Worm (Caenorhabditis elegans) whole organism, mixed stage, embryonic: ENCODE results near the gene vha-18.

Experiments
- M03D4.4 ChIP-seq: sonication (generic microtip); optimal IDR thresholded peaks from 2 replicates; lab custom pipeline; 2017; ENCODE audit warnings: mild to moderate bottlenecking, missing genetic modification characterization, missing compliant biosample characterization
- bed-3 ChIP-seq: fragments of 200-800 bp; sonication (Bioruptor generic); optimal IDR thresholded peaks from 3 replicates; lab custom pipeline; 2018; ENCODE audit warnings: mild to moderate bottlenecking, missing genetic modification characterization, moderate library complexity, missing compliant biosample characterization
- blmp-1 ChIP-seq: fragments of 150-350 bp; optimal IDR thresholded peaks from 2 replicates; lab custom pipeline; 2014; ENCODE audit warnings: missing biosample characterization, missing genetic modification characterization
- ceh-43 ChIP-seq: fragments of 200-800 bp; sonication (Bioruptor generic); optimal IDR thresholded peaks from 2 replicates; lab custom pipeline; 2018; ENCODE audit warnings: mild to moderate bottlenecking, missing genetic modification characterization, moderate library complexity, missing compliant biosample characterization
- ceh-83 ChIP-seq: fragments of 200-800 bp; sonication (Bioruptor generic); optimal IDR thresholded peaks from 2 replicates; lab custom pipeline; 2018; ENCODE audit warnings: mild to moderate bottlenecking, missing genetic modification characterization, missing compliant biosample characterization
- ces-1 ChIP-seq: fragments of 150-350 bp; optimal IDR thresholded peaks from 2 replicates; lab custom pipeline; 2014; ENCODE audit warnings: missing biosample characterization, missing genetic modification reagents, missing genetic modification characterization
- cnd-1 ChIP-seq: fragments of 200-800 bp; sonication (Bioruptor generic); optimal IDR thresholded peaks from 2 replicates; lab custom pipeline; 2018; ENCODE audit warnings: mild to moderate bottlenecking, missing genetic modification characterization, missing compliant biosample characterization
- flh-1 ChIP-seq: fragments of 200-800 bp; sonication (Bioruptor generic); optimal IDR thresholded peaks from 2 replicates; lab custom pipeline; 2018; ENCODE audit warnings: mild to moderate bottlenecking, missing genetic modification characterization, moderate library complexity, missing compliant biosample characterization
- hlh-1 ChIP-seq: fragments of 150-350 bp; optimal IDR thresholded peaks from 2 replicates; lab custom pipeline; 2014; ENCODE audit warnings: missing biosample characterization, missing genetic modification reagents, missing genetic modification characterization
- lin-13 ChIP-seq: fragments of 150-350 bp; optimal IDR thresholded peaks from 2 replicates; lab custom pipeline; 2014; ENCODE audit warnings: missing biosample characterization, missing genetic modification characterization
- lin-32 ChIP-seq: fragments of 200-800 bp; sonication (Bioruptor generic); optimal IDR thresholded peaks from 2 replicates; lab custom pipeline; 2018; ENCODE audit warnings: mild to moderate bottlenecking, missing genetic modification characterization, missing compliant biosample characterization
- lsy-2 ChIP-seq: fragments of 150-350 bp; optimal IDR thresholded peaks from 2 replicates; lab custom pipeline; 2014; ENCODE audit warnings: missing biosample characterization, missing genetic modification characterization
- mab-5 ChIP-seq: fragments of 150-350 bp; optimal IDR thresholded peaks from 2 replicates; lab custom pipeline; 2014; ENCODE audit warnings: missing biosample characterization, missing genetic modification characterization
- mep-1 ChIP-seq: fragments of 150-350 bp; optimal IDR thresholded peaks from 2 replicates; lab custom pipeline; 2017; ENCODE audit warnings: missing biosample characterization, missing genetic modification reagents, missing genetic modification characterization, inconsistent platforms
- nhr-12 ChIP-seq: fragments of 150-350 bp; optimal IDR thresholded peaks from 2 replicates; lab custom pipeline; 2014; ENCODE audit warnings: missing biosample characterization, missing genetic modification characterization
- nhr-237 ChIP-seq: fragments of 150-350 bp; optimal IDR thresholded peaks from 2 replicates; lab custom pipeline; 2014; ENCODE audit warnings: missing biosample characterization, missing genetic modification characterization
- nhr-28 ChIP-seq: fragments of 150-350 bp; optimal IDR thresholded peaks from 2 replicates; lab custom pipeline; 2014; ENCODE audit warnings: missing biosample characterization, missing genetic modification characterization
- pha-4 ChIP-seq: fragments of 150-350 bp; optimal IDR thresholded peaks from 2 replicates; lab custom pipeline; 2018; ENCODE audit warnings: missing biosample characterization, missing genetic modification reagents, missing genetic modification characterization
- sem-2 ChIP-seq: fragments of 200-800 bp; sonication (Bioruptor generic); optimal IDR thresholded peaks from 2 replicates; lab custom pipeline; 2018; ENCODE audit warnings: mild to moderate bottlenecking, missing genetic modification characterization, missing compliant biosample characterization
- snpc-4 ChIP-seq: fragments of 150-350 bp; optimal IDR thresholded peaks from 2 replicates; lab custom pipeline; 2014; ENCODE audit warnings: missing biosample characterization, missing genetic modification characterization
- sptf-1 ChIP-seq: sonication (generic microtip); optimal IDR thresholded peaks from 2 replicates; lab custom pipeline; 2017; ENCODE audit warnings: mild to moderate bottlenecking, missing genetic modification characterization, moderate library complexity, missing compliant biosample characterization
- tbx-8 ChIP-seq: fragments of 200-800 bp; sonication (Bioruptor generic); optimal IDR thresholded peaks from 2 replicates; lab custom pipeline; 2018; ENCODE audit warnings: mild to moderate bottlenecking, missing genetic modification characterization, moderate library complexity, missing compliant biosample characterization
- unc-120 ChIP-seq: sonication (generic microtip); optimal IDR thresholded peaks from 2 replicates; lab custom pipeline; 2017; ENCODE audit warnings: missing genetic modification characterization, missing compliant biosample characterization; ENCODE audit not compliant: poor library complexity, severe bottlenecking
- unc-62 ChIP-seq: fragments of 150-350 bp; optimal IDR thresholded peaks from 2 replicates; lab custom pipeline; 2014; ENCODE audit warnings: missing biosample characterization, missing genetic modification reagents, missing genetic modification characterization
- zip-8 ChIP-seq: fragments of 150-350 bp; optimal IDR thresholded peaks from 2 replicates; lab custom pipeline; 2014; ENCODE audit warnings: missing biosample characterization, missing genetic modification characterization

The vha-18 gene

DNA sequence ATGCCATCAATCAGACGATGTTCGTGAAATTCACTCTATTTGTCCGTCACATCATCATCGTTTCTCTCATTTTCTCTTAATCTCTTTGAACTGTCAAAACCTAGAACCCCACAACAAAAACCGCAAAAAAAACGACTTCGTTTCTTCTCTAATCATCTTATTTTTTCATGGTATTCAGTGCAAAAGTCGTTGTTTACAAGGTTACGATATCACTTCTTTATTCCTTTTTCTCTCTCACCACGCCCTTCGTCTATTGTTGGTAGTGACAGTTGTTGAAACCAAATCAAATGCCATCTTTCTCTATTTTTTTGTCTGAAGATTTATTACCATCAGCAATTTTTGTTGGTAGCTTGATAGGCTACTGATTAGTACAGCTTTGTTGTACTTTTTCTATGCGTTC lies 36.0 kb upstream of the vha-18 start:
- TF ChIP-seq lin-32 (GFP tag; lab: Kevin White, UChicago) (no peak), bed-3 (GFP tag; lab: Kevin White, UChicago) (no peak), snpc-4 (tag; lab: Kevin White, UChicago) (no peak), flh-1 (GFP tag; lab: Kevin White, UChicago) (no peak), mep-1 (tag; lab: Kevin White, UChicago) (no peak), sem-2 (GFP tag; lab: Kevin White, UChicago) (no peak), sptf-1 (no peak), unc-62 (no peak), ceh-43 (GFP tag; lab: Kevin White, UChicago) (no peak), tbx-8 (no peak), ceh-83 (GFP tag; lab: Kevin White, UChicago) (no peak), pha-4 (no peak), lin-13 (no peak), blmp-1 (tag; lab: Kevin White, UChicago) (no peak), zip-8 (no peak), lsy-2 (tag; lab: Kevin White, UChicago) (no peak), nhr-12 (tag; lab: Kevin White, UChicago) (no peak), M03D4.4 (tag; lab: Kevin White, UChicago) (no peak), ces-1 (GFP tag; lab: Kevin White, UChicago) (no peak)

DNA sequence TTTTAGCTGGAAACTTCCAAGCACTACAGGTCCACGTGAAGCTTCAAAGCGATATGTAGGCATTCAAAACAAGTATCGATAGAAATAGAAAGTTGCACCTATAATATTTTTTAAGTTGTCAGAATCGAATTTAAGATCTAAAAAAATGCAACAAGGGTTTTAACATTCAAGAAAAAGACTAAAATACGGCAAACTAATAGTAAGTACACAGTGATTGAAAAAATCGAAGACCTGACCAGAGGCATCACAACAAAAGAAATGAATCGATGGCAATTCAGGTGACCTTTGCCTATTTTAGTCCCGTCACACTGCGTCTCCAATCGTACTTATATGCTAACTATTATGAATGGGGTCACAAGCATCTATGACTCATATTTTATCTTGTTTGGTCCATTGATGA lies 34.6 kb upstream of the vha-18 start, which contains the start of gene T23B12.5:
T23B12.5 (minus strand) TSS at position 101 of the 400 bp plus-strand sequence.
- TF ChIP-seq sptf-1 (no peak), flh-1 (GFP tag; lab: Kevin White, UChicago) (no peak), tbx-8 (no peak), mab-5 (tag; lab: Kevin White, UChicago) (no peak)

DNA sequence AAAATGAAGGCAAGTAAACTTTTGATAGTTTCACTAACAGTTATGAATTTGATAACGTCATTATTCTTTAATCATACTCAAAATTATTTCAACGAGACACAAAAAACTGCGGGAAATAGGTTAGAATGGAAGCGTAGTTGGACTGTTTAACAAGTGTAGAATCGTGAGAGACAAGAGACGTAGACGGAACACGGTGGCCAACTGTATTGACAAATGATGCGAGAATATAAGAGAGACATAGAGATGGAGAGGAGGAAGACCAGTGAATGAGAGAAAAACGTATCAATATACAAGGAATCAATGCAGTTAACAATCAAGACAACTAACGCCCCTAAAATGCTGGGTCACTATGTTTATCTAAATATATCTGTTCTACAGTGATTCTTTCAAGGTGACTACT lies 32.4 kb upstream of the vha-18 start:
- TF ChIP-seq pha-4 = peak; percentile 91
- TF ChIP-seq blmp-1 (tag; lab: Kevin White, UChicago) = no peak
- TF ChIP-seq hlh-1 (tag; lab: Kevin White, UChicago) = peak; percentile 19

DNA sequence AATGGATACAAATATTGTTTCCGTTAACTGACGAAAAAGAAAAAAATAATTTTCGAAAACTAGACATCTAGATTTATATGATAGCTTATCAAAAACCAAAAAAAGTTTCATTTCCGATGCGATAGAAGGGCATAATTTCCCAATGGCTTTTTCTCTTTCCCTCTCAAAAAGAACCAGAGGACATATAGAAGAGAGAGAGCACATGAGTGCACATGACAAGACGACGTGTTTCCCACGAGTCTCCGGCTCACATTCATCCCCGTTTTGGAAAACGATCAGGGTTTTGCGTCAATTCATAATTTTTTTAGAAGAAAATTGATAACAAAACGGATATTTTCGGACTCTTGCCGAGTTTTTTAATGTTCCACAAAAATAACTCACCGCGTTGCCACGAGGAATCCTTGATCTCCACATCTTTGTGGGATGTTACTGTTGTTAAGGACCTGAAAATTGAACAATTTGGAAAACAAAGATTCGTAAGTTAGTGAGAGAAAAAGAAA lies 31.1 kb upstream of the vha-18 start, which contains the start of gene lmd-3:
lmd-3 (minus strand) TSS at position 450 of the 500 bp plus-strand sequence.
- no peak for TF ChIP-seq hlh-1 (tag; lab: Kevin White, UChicago)
- no peak for TF ChIP-seq mep-1 (tag; lab: Kevin White, UChicago)
- no peak for TF ChIP-seq nhr-12 (tag; lab: Kevin White, UChicago)
- no peak for TF ChIP-seq unc-120 (tag; lab: Kevin White, UChicago)

DNA sequence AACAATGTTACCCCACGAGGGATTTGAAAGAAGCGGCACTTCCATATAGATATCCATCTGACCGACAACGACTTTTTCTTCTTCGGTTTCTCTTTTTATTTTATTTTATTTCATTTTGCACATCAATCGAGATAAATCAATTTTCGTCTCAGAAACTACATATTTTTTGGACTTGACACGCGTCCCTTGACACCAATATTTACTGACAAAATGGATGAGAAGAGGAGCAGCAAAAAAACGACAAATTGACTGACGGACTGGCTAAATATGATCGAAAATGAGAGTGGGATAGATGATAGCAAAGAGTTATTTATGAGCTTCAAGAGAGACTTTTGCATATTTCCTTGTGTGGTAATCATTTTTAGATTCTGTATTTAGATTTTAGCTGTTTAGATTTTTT lies 24.1 kb upstream of the vha-18 start:
- TF ChIP-seq ces-1 (GFP tag; lab: Kevin White, UChicago) (peak; percentile 19), nhr-12 (tag; lab: Kevin White, UChicago) (no peak)
- TF ChIP-seq, all 35 proteins: peak for 1

DNA sequence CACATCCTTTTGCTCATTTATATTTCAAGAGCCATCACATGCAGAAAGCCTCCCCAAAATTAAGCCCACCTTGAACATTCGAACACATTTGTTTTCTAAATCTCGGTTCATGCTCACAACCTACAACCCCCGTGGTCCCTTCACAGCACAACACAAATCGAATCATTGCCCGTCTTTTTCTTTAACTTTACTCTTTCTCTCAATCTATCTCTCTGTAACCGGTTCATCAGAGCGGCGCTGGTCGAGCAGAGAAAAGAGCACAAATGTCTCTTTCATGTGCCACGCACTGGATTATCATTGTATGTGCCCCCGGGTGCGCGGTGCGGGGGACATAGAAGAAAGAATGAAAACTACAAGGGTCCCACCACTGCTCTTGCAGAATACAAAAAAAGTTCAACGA lies 22.0 kb upstream of the vha-18 start:
- TF ChIP-seq hlh-1 (tag; lab: Kevin White, UChicago) = no peak
- peak; percentile 82 for TF ChIP-seq ces-1 (GFP tag; lab: Kevin White, UChicago)

DNA sequence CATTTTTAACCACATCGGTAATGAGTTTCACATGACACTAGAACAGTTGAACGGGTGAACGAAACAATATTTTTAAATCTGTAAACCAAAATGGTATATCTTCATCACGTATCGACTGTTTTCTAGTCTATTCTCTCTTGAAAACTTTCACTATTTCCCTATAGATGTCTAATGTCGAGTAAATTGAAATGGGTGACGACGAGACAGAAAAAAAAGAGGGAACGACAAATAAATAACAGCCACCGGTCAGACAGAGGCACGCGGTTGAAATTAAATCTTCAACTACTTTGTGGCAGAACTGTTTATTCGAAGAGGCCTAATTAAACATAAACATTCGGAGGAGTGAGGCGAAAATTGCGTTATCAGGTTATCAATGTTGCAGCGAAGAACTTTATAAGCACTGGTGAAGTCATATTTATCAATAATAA lies 21.1 kb upstream of the vha-18 start:
- no peak for TF ChIP-seq ceh-43 (GFP tag; lab: Kevin White, UChicago)
- TF ChIP-seq mab-5 (tag; lab: Kevin White, UChicago) = no peak
- TF ChIP-seq nhr-237 (tag; lab: Kevin White, UChicago) = no peak
- TF ChIP-seq blmp-1 (tag; lab: Kevin White, UChicago) = no peak
- no peak for TF ChIP-seq pha-4
- TF ChIP-seq snpc-4 (tag; lab: Kevin White, UChicago) = no peak
- TF ChIP-seq cnd-1 = no peak
- TF ChIP-seq sptf-1 = no peak
- TF ChIP-seq hlh-1 (tag; lab: Kevin White, UChicago) = no peak
- no peak for TF ChIP-seq M03D4.4 (tag; lab: Kevin White, UChicago)
- no peak for TF ChIP-seq nhr-28 (tag; lab: Kevin White, UChicago)
